Worm (Caenorhabditis elegans) whole organism, L4 larva: Measurements from ENCODE around the gene T05A7.1.

ENCODE experiments used
- F10B5.3 ChIP-seq: sonication (generic microtip); optimal IDR thresholded peaks from 2 replicates; lab custom pipeline; 2016; ENCODE audit warnings: mild to moderate bottlenecking, missing genetic modification characterization, missing compliant biosample characterization
- F37D6.2 ChIP-seq: sonication (generic microtip); optimal IDR thresholded peaks from 2 replicates; lab custom pipeline; 2016; ENCODE audit warnings: mild to moderate bottlenecking, missing genetic modification characterization, missing compliant biosample characterization
- R02D3.7 ChIP-seq: fragments of 150-350 bp; sonication (generic microtip); optimal IDR thresholded peaks from 3 replicates; lab custom pipeline; 2014; ENCODE audit warnings: missing biosample characterization, missing genetic modification characterization
- T20F7.1 ChIP-seq: fragments of 200-800 bp; sonication (Bioruptor generic); optimal IDR thresholded peaks from 2 replicates; lab custom pipeline; 2018; ENCODE audit warnings: mild to moderate bottlenecking, missing genetic modification characterization, missing compliant biosample characterization
- Y48G9A.11 ChIP-seq: fragments of 200-800 bp; sonication (Bioruptor generic); IDR thresholded peaks from 2 replicates; pipeline ENCODE4 v1.3.6; 2022; ENCODE audit warnings: missing genetic modification reagents, missing genetic modification characterization, missing compliant biosample characterization
- ZK546.5 ChIP-seq, 2 experiments: sonication (generic microtip); optimal IDR thresholded peaks; 2 replicates each; lab custom pipeline; 2017; ENCODE audit warnings: missing biosample characterization in 2 of 2, missing genetic modification characterization in 2 of 2
- aly-2 ChIP-seq: sonication (generic microtip); optimal IDR thresholded peaks from 2 replicates; lab custom pipeline; 2018; ENCODE audit warnings: missing biosample characterization, missing genetic modification characterization
- ama-1 ChIP-seq: fragments of 150-350 bp; optimal IDR thresholded peaks from 2 replicates; lab custom pipeline; 2014; ENCODE audit warnings: inconsistent platforms, mixed read lengths
- ceh-44 ChIP-seq: fragments of 200-800 bp; sonication (Bioruptor generic); IDR thresholded peaks from 2 replicates; pipeline ENCODE4 v1.3.6; 2022; ENCODE audit warnings: missing genetic modification reagents, missing genetic modification characterization, missing compliant biosample characterization
- ceh-62 ChIP-seq: sonication (generic microtip); optimal IDR thresholded peaks from 2 replicates; lab custom pipeline; 2017; ENCODE audit warnings: missing biosample characterization, missing genetic modification characterization
- ces-1 ChIP-seq: fragments of 150-350 bp; sonication (generic microtip); optimal IDR thresholded peaks from 4 replicates; lab custom pipeline; 2014; ENCODE audit warnings: missing biosample characterization, missing genetic modification reagents, missing genetic modification characterization
- cey-2 ChIP-seq: sonication (generic microtip); optimal IDR thresholded peaks from 3 replicates; lab custom pipeline; 2017; ENCODE audit warnings: missing genetic modification characterization, mild to moderate bottlenecking, missing compliant biosample characterization, antibody characterized with exemption, borderline replicate concordance; ENCODE audit not compliant: insufficient read depth
- ctbp-1 ChIP-seq: fragments of 200-800 bp; sonication (Bioruptor generic); IDR thresholded peaks from 2 replicates; pipeline ENCODE4 v1.3.6; 2022; ENCODE audit warnings: missing genetic modification reagents, missing genetic modification characterization, missing compliant biosample characterization
- daf-12 ChIP-seq: fragments of 150-350 bp; optimal IDR thresholded peaks from 2 replicates; lab custom pipeline; 2014; ENCODE audit warnings: missing biosample characterization, missing genetic modification reagents, missing genetic modification characterization
- daf-16 ChIP-seq, 3 experiments: sonication (generic microtip); optimal IDR thresholded peaks; 2 replicates each; lab custom pipeline; 2016 to 2017; ENCODE audit warnings: missing genetic modification characterization in 3 of 3, missing genetic modification reagents in 3 of 3, mild to moderate bottlenecking in 2 of 3, missing compliant biosample characterization in 2 of 3, missing biosample characterization in 1 of 3, moderate library complexity in 1 of 3
- daf-19 ChIP-seq: fragments of 200-800 bp; sonication (Bioruptor generic); conservative IDR thresholded peaks from 2 replicates; pipeline ENCODE4 v1.3.6; 2022; ENCODE audit warnings: missing genetic modification characterization, missing compliant biosample characterization
- dmd-6 ChIP-seq: fragments of 200-800 bp; sonication (Bioruptor generic); IDR thresholded peaks from 2 replicates; pipeline ENCODE4 v1.3.6; 2022; ENCODE audit warnings: missing genetic modification reagents, missing genetic modification characterization, missing compliant biosample characterization
- dmd-8 ChIP-seq: fragments of 200-800 bp; sonication (Bioruptor generic); IDR thresholded peaks from 2 replicates; pipeline ENCODE4 v1.3.6; 2022; ENCODE audit warnings: missing genetic modification characterization, missing compliant biosample characterization
- duxl-1 ChIP-seq: sonication (generic microtip); optimal IDR thresholded peaks from 2 replicates; lab custom pipeline; 2016; ENCODE audit warnings: mild to moderate bottlenecking, missing genetic modification characterization, moderate library complexity, missing compliant biosample characterization; ENCODE audit not compliant: poor library complexity
- dve-1 ChIP-seq: sonication (generic microtip); optimal IDR thresholded peaks from 2 replicates; lab custom pipeline; 2017; ENCODE audit warnings: antibody characterized with exemption, mild to moderate bottlenecking, missing genetic modification characterization, missing compliant biosample characterization; ENCODE audit not compliant: insufficient read depth
- egl-43 ChIP-seq: fragments of 200-800 bp; sonication (Bioruptor generic); IDR thresholded peaks from 2 replicates; pipeline ENCODE4 v1.3.6; 2022; ENCODE audit warnings: missing genetic modification reagents, missing genetic modification characterization, missing compliant biosample characterization
- fkh-10 ChIP-seq: fragments of 150-350 bp; optimal IDR thresholded peaks from 2 replicates; lab custom pipeline; 2014; ENCODE audit warnings: missing biosample characterization, missing genetic modification reagents, missing genetic modification characterization
- hif-1 ChIP-seq, 2 experiments: sonication (generic microtip); optimal IDR thresholded peaks; 2 replicates each; lab custom pipeline; 2016 to 2017; ENCODE audit warnings: missing compliant biosample characterization in 2 of 2, missing genetic modification characterization in 2 of 2, missing genetic modification reagents in 2 of 2, missing genotype in 2 of 2, mild to moderate bottlenecking in 1 of 2
- hlh-11 ChIP-seq: fragments of 200-800 bp; sonication (Bioruptor generic); optimal IDR thresholded peaks from 2 replicates; lab custom pipeline; 2018; ENCODE audit warnings: mild to moderate bottlenecking, missing genetic modification characterization, missing compliant biosample characterization
- jun-1 ChIP-seq: fragments of 150-350 bp; optimal IDR thresholded peaks from 2 replicates; lab custom pipeline; 2014; ENCODE audit warnings: missing biosample characterization, missing genetic modification reagents, missing genetic modification characterization
- lin-15B ChIP-seq: fragments of 150-350 bp; sonication (generic microtip); optimal IDR thresholded peaks from 3 replicates; lab custom pipeline; 2014; ENCODE audit warnings: missing biosample characterization, missing genetic modification characterization
- lin-38 ChIP-seq: fragments of 200-800 bp; sonication (Bioruptor generic); IDR thresholded peaks from 2 replicates; pipeline ENCODE4 v1.3.6; 2022; ENCODE audit warnings: missing genetic modification reagents, missing genetic modification characterization, missing compliant biosample characterization
- lin-39 ChIP-seq: fragments of 150-350 bp; optimal IDR thresholded peaks from 2 replicates; lab custom pipeline; 2014; ENCODE audit warnings: missing biosample characterization, missing genetic modification reagents, missing genetic modification characterization
- lir-3 ChIP-seq: sonication (generic microtip); optimal IDR thresholded peaks from 2 replicates; lab custom pipeline; 2016; ENCODE audit warnings: mild to moderate bottlenecking, missing genetic modification characterization, missing compliant biosample characterization
- lsy-2 ChIP-seq, 2 experiments: fragments of 150-350 bp in 1 of 2; sonication (generic microtip) in 1 of 2; optimal IDR thresholded peaks; 2 replicates each; lab custom pipeline; 2014 to 2017; ENCODE audit warnings: missing biosample characterization in 2 of 2, missing genetic modification characterization in 2 of 2
- madf-5 ChIP-seq, 2 experiments: fragments of 200-800 bp; sonication (Bioruptor generic); IDR thresholded peaks; 2 replicates each; pipeline ENCODE4 v1.3.6; 2022; ENCODE audit warnings: missing compliant biosample characterization in 2 of 2, missing genetic modification characterization in 2 of 2
- mdl-1 ChIP-seq, 2 experiments: fragments of 150-350 bp in 1 of 2; sonication (generic microtip) in 1 of 2; optimal IDR thresholded peaks; 2 replicates each; lab custom pipeline; 2014 to 2017; ENCODE audit warnings: missing biosample characterization in 2 of 2, missing genetic modification characterization in 2 of 2
- mdt-29 ChIP-seq: fragments of 200-800 bp; sonication (Bioruptor generic); IDR thresholded peaks from 2 replicates; pipeline ENCODE4 v1.3.6; 2022; ENCODE audit warnings: missing genetic modification reagents, missing genetic modification characterization, missing compliant biosample characterization
- mep-1 ChIP-seq: fragments of 150-350 bp; sonication (generic microtip); optimal IDR thresholded peaks from 3 replicates; lab custom pipeline; 2014; ENCODE audit warnings: missing biosample characterization, missing genetic modification characterization
- mes-2 ChIP-seq: sonication (generic microtip); optimal IDR thresholded peaks from 2 replicates; lab custom pipeline; 2016; ENCODE audit warnings: missing genotype, mild to moderate bottlenecking, missing genetic modification characterization, missing compliant biosample characterization; ENCODE audit not compliant: poor library complexity, severe bottlenecking
- nhr-10 ChIP-seq: fragments of 150-350 bp; optimal IDR thresholded peaks from 2 replicates; lab custom pipeline; 2014; ENCODE audit warnings: missing biosample characterization, missing genetic modification characterization
- nhr-11 ChIP-seq: fragments of 150-350 bp; optimal IDR thresholded peaks from 2 replicates; lab custom pipeline; 2014; ENCODE audit warnings: missing biosample characterization, missing genetic modification characterization
- nhr-111 ChIP-seq: fragments of 200-800 bp; sonication (Bioruptor generic); optimal IDR thresholded peaks from 2 replicates; lab custom pipeline; 2018; ENCODE audit warnings: mild to moderate bottlenecking, missing genetic modification characterization, missing compliant biosample characterization
- nhr-25 ChIP-seq: sonication (generic microtip); optimal IDR thresholded peaks from 2 replicates; lab custom pipeline; 2017; ENCODE audit warnings: missing genetic modification characterization, mild to moderate bottlenecking, missing compliant biosample characterization, antibody characterized with exemption, moderate library complexity, borderline replicate concordance; ENCODE audit not compliant: insufficient read depth
- nhr-42 ChIP-seq: fragments of 200-800 bp; sonication (Bioruptor generic); IDR thresholded peaks from 2 replicates; pipeline ENCODE4 v1.3.6; 2022; ENCODE audit warnings: missing genetic modification characterization, missing compliant biosample characterization
- nhr-48 ChIP-seq: sonication (generic microtip); optimal IDR thresholded peaks from 2 replicates; lab custom pipeline; 2016; ENCODE audit warnings: mild to moderate bottlenecking, missing genetic modification characterization, missing compliant biosample characterization
- nhr-6 ChIP-seq: fragments of 150-350 bp; optimal IDR thresholded peaks from 2 replicates; lab custom pipeline; 2014; ENCODE audit warnings: missing biosample characterization, missing genetic modification characterization
- nhr-77 ChIP-seq: fragments of 150-350 bp; optimal IDR thresholded peaks from 2 replicates; lab custom pipeline; 2014; ENCODE audit warnings: missing biosample characterization, missing genetic modification characterization
- set-16 ChIP-seq: fragments of 200-800 bp; sonication (Bioruptor generic); IDR thresholded peaks from 2 replicates; pipeline ENCODE4 v1.3.6; 2022; ENCODE audit warnings: missing genetic modification reagents, missing genetic modification characterization, missing compliant biosample characterization
- skn-1 ChIP-seq: fragments of 150-350 bp; optimal IDR thresholded peaks from 2 replicates; lab custom pipeline; 2014; ENCODE audit warnings: missing biosample characterization, missing genetic modification characterization
- tag-97 ChIP-seq: fragments of 200-800 bp; sonication (Bioruptor generic); IDR thresholded peaks from 2 replicates; pipeline ENCODE4 v1.3.6; 2022; ENCODE audit warnings: missing genetic modification characterization, missing compliant biosample characterization
- tra-1 ChIP-seq: fragments of 200-800 bp; sonication (Bioruptor generic); IDR thresholded peaks from 2 replicates; pipeline ENCODE4 v1.3.6; 2022; ENCODE audit warnings: missing genetic modification reagents, missing genetic modification characterization, missing compliant biosample characterization
- unc-39 ChIP-seq: sonication (generic microtip); optimal IDR thresholded peaks from 2 replicates; lab custom pipeline; 2017; ENCODE audit warnings: missing biosample characterization, missing genetic modification characterization
- unc-62 ChIP-seq, 3 experiments: fragments of 150-350 bp in 1 of 3; sonication (generic microtip); optimal IDR thresholded peaks in 2 of 3; peaks in 1 of 3; 1 replicate in 1 of 3; 2 replicates in 2 of 3; lab custom pipeline; 2014 to 2017; ENCODE audit warnings: missing biosample characterization in 3 of 3, missing genetic modification characterization in 3 of 3, missing genetic modification reagents in 3 of 3, missing genotype in 1 of 3
- ztf-11 ChIP-seq: fragments of 150-350 bp; optimal IDR thresholded peaks from 2 replicates; lab custom pipeline; 2014; ENCODE audit warnings: missing biosample characterization, missing genetic modification characterization
- ztf-7 ChIP-seq: fragments of 150-350 bp; optimal IDR thresholded peaks from 2 replicates; lab custom pipeline; 2014; ENCODE audit warnings: missing biosample characterization, missing genetic modification characterization

The T05A7.1 gene

DNA sequence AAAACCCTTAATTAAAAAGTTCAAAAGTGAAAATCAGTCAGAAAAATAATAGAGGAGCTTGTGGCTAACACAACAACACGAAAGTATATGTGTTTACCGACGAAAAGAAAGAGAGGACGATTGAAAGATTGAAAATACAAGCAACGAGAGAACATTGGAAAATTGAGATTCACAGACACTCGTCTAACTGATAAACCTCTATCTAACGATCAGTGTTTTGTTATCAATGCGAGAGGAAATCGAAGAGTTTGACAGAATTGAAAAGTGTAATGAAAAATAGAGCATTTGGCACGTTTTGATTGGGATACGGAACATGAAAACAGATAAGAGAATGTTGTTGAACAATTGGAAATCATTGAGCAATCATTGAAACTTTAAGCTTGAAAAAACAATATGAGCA lies 50.7 kb downstream of the T05A7.1 start (continued):
- no peak for TF ChIP-seq duxl-1 (tag; lab: Kevin White, UChicago)
- TF ChIP-seq R02D3.7 (tag; lab: Kevin White, UChicago) = no peak
- TF ChIP-seq ztf-7 (tag; lab: Kevin White, UChicago) = no peak
- no peak for TF ChIP-seq lin-15B (tag; lab: Kevin White, UChicago)
- TF ChIP-seq fkh-10 = no peak
- TF ChIP-seq Y48G9A.11 (GFP tag; lab: Robert Waterston, UW) = no peak
- no peak for TF ChIP-seq ama-1 (lab: Kevin White, UChicago)
- TF ChIP-seq lir-3 (tag; lab: Kevin White, UChicago) = no peak
- TF ChIP-seq T20F7.1 = peak; percentile 33
- TF ChIP-seq lsy-2 (tag; optimal IDR thresholded peaks at IDR 0.05; lab: Kevin White, UChicago) = no peak
- no peak for TF ChIP-seq unc-62 (GFP tag; optimal IDR thresholded peaks at IDR 0.05 in 1 of 2; lab: Kevin White, UChicago)
- TF ChIP-seq unc-62 (tag; optimal IDR thresholded peaks at IDR 0.05; lab: Kevin White, UChicago) = no peak
- TF ChIP-seq dmd-6 (GFP tag; lab: Robert Waterston, UW) = peak; percentile 89
- no peak for TF ChIP-seq aly-2 (tag; lab: Kevin White, UChicago)
- no peak for TF ChIP-seq tag-97
- no peak for TF ChIP-seq ceh-62 (tag; lab: Kevin White, UChicago)
- no peak for TF ChIP-seq madf-5 (GFP tag; IDR thresholded peaks at IDR 0.05; lab: Robert Waterston, UW)
- TF ChIP-seq hif-1 (tag; optimal IDR thresholded peaks at IDR 0.05; lab: Kevin White, UChicago) = peak; percentile 58 to 96
- TF ChIP-seq nhr-77 (tag; lab: Kevin White, UChicago) = peak; percentile 92
- TF ChIP-seq unc-39 (tag; lab: Kevin White, UChicago) = no peak
- TF ChIP-seq mdt-29 (GFP tag; lab: Robert Waterston, UW) = no peak
- TF ChIP-seq dmd-8 (GFP tag; lab: Robert Waterston, UW) = no peak
- no peak for TF ChIP-seq ZK546.5 (tag; optimal IDR thresholded peaks at IDR 0.05; lab: Kevin White, UChicago)
- no peak for TF ChIP-seq nhr-42
- no peak for TF ChIP-seq jun-1
- TF ChIP-seq ztf-11 (tag; lab: Kevin White, UChicago) = no peak
- TF ChIP-seq nhr-25 (tag; lab: Kevin White, UChicago) = no peak
- TF ChIP-seq ceh-44 = no peak
- no peak for TF ChIP-seq nhr-48
- TF ChIP-seq mdl-1 (tag; optimal IDR thresholded peaks at IDR 0.05; lab: Kevin White, UChicago) = peak in 1 of 2 experiments; percentile 47
- TF ChIP-seq ctbp-1 (GFP tag; lab: Robert Waterston, UW) = no peak
- TF ChIP-seq nhr-6 (tag; lab: Kevin White, UChicago) = peak; percentile 49
- no peak for TF ChIP-seq set-16 (GFP tag; lab: Robert Waterston, UW)
- no peak for TF ChIP-seq F10B5.3 (tag; lab: Kevin White, UChicago)
- no peak for TF ChIP-seq ces-1
- TF ChIP-seq tra-1 (GFP tag; lab: Robert Waterston, UW) = peak; percentile 86
- no peak for TF ChIP-seq F37D6.2 (tag; lab: Kevin White, UChicago)
- TF ChIP-seq dve-1 = peak; percentile 92
- TF ChIP-seq daf-16 (GFP tag; optimal IDR thresholded peaks at IDR 0.05; lab: Kevin White, UChicago) = peak; percentile 66 to 95
- peak; percentile 99 for TF ChIP-seq daf-16 (tag; optimal IDR thresholded peaks at IDR 0.05; lab: Kevin White, UChicago)
- TF ChIP-seq cey-2 (tag; lab: Kevin White, UChicago) = peak; percentile 7
- TF ChIP-seq hlh-11 (tag; lab: Kevin White, UChicago) = peak; percentile 91
- TF ChIP-seq daf-12 = no peak
- no peak for TF ChIP-seq lin-38 (GFP tag; lab: Robert Waterston, UW)
- TF ChIP-seq lin-39 = no peak
- TF ChIP-seq egl-43 (GFP tag; lab: Robert Waterston, UW) = no peak
- peak; percentile 62 for TF ChIP-seq nhr-11 (tag; lab: Kevin White, UChicago)
- TF ChIP-seq skn-1 = no peak
- TF ChIP-seq mep-1 (tag; lab: Kevin White, UChicago) = peak; percentile 18
- no peak for TF ChIP-seq daf-19
- TF ChIP-seq nhr-111 (GFP tag; lab: Kevin White, UChicago) = no peak
- no peak for TF ChIP-seq mes-2 (tag; lab: Kevin White, UChicago)
- no peak for TF ChIP-seq nhr-10
